Fruit fly (Drosophila melanogaster): ENCODE results near the gene CG31251.

Gene CG31251

dm6 chr3R:17646102-17647050 lies 38.3 kb downstream of the CG31251 start (continued):
- TF ChIP-seq az2 (GFP tag; optimal IDR thresholded peaks at IDR 0.05) (no peak), Elba2 (GFP tag; optimal IDR thresholded peaks at IDR 0.05) (no peak), CG34422 (GFP tag; IDR thresholded peaks at IDR 0.05) (0 out of 3 replicates have a peak, but pooled peaks have one; percentile 9), abd-A (tag; optimal IDR thresholded peaks at IDR 0.05) (peak; percentile 22), CG17612 (GFP tag; IDR thresholded peaks at IDR 0.05) (no peak), sd (tag; optimal IDR thresholded peaks at IDR 0.05) (peak; percentile 40), eve (GFP tag; optimal IDR thresholded peaks at IDR 0.05) (peak in 1 of 2 experiments; percentile 11), CG8924 (tag; optimal IDR thresholded peaks at IDR 0.05) (no peak), mam (GFP tag; optimal IDR thresholded peaks at IDR 0.05) (no peak), vvl (GFP tag; IDR thresholded peaks at IDR 0.05) (peak; percentile 73; the same call in 1 of the 2 replicates), CG1529 (GFP tag; optimal IDR thresholded peaks at IDR 0.05) (no peak), CG13123 (GFP tag; optimal IDR thresholded peaks at IDR 0.05) (no peak), CG6765 (GFP tag; optimal IDR thresholded peaks at IDR 0.05) (no peak), Dll (GFP tag; IDR thresholded peaks at IDR 0.05; ENCODE audit: partially characterized antibody) (peak; percentile 55; the same call in 2 of the 4 replicates), salm (tag; optimal IDR thresholded peaks at IDR 0.05) (peak; percentile 79), Oaz (GFP tag; IDR thresholded peaks at IDR 0.05) (no peak), PHDP (tag; optimal IDR thresholded peaks at IDR 0.05) (no peak), Ets65A (GFP tag) (peak; percentile 59), HLH4C (GFP tag; IDR thresholded peaks at IDR 0.05; ENCODE audit: partially characterized antibody) (peak; percentile 74; the same call in 1 of the 3 replicates), CG14014 (GFP tag; IDR thresholded peaks at IDR 0.05) (no peak), z (GFP tag; IDR thresholded peaks at IDR 0.05) (0 out of 3 replicates have a peak, but pooled peaks have one; percentile 21), nerfin-2 (GFP tag; IDR thresholded peaks at IDR 0.05; ENCODE audit: partially characterized antibody) (peak; percentile 64), ato (GFP tag; IDR thresholded peaks at IDR 0.05; ENCODE audit: partially characterized antibody) (peak; percentile 65; the same call in 1 of the 2 replicates), inv (GFP tag; IDR thresholded peaks at IDR 0.05; ENCODE audit: partially characterized antibody) (peak; percentile 41; the same call in 1 of the 2 replicates), h (optimal IDR thresholded peaks at IDR 0.05) (no peak), ara (GFP tag; IDR thresholded peaks at IDR 0.05) (peak; percentile 46; the same call in 1 of the 2 replicates), sob (GFP tag; IDR thresholded peaks at IDR 0.05) (peak; percentile 37; the same call in 1 of the 2 replicates), CG9817 (tag; optimal IDR thresholded peaks at IDR 0.05) (no peak), Jarid2 (GFP tag; optimal IDR thresholded peaks at IDR 0.05) (no peak), exex (tag; optimal IDR thresholded peaks at IDR 0.05) (peak; percentile 98), Opbp (GFP tag; IDR thresholded peaks at IDR 0.05; ENCODE audit: partially characterized antibody) (peak; percentile 70), tll (GFP tag; optimal IDR thresholded peaks at IDR 0.05) (peak in 1 of 2 experiments; percentile 36), CG9932 (GFP tag; IDR thresholded peaks at IDR 0.05) (peak; percentile 46; the same call in 1 of the 2 replicates), amos (GFP tag; IDR thresholded peaks at IDR 0.05; ENCODE audit: partially characterized antibody) (peak; percentile 76), CG42726 (GFP tag; IDR thresholded peaks at IDR 0.05; ENCODE audit: partially characterized antibody) (peak; percentile 64), CG16813 (GFP tag; IDR thresholded peaks at IDR 0.05; ENCODE audit: partially characterized antibody) (peak; percentile 86), yki (optimal IDR thresholded peaks at IDR 0.05) (no peak), ase (GFP tag; IDR thresholded peaks at IDR 0.05) (no peak), MESR4 (GFP tag; optimal IDR thresholded peaks at IDR 0.05) (no peak), pfk (GFP tag; optimal IDR thresholded peaks at IDR 0.05) (peak; percentile 90), CG13287 (GFP tag; IDR thresholded peaks at IDR 0.05; ENCODE audit: partially characterized antibody) (peak; percentile 39; the same call in 1 of the 2 replicates), CG5180 (GFP tag; optimal IDR thresholded peaks at IDR 0.05) (no peak), CG3847 (GFP tag; IDR thresholded peaks at IDR 0.05) (no peak), Med (GFP tag) (peak; percentile 66), CG6791 (GFP tag; IDR thresholded peaks at IDR 0.05; ENCODE audit: partially characterized antibody) (peak; percentile 78), CG4617 (GFP tag; optimal IDR thresholded peaks at IDR 0.05; ENCODE audit: borderline replicate concordance) (no peak), CG11456 (GFP tag; IDR thresholded peaks at IDR 0.05) (no peak)
